Fruit fly (Drosophila melanogaster): ENCODE measurements around the gene CG31342.

DNA sequence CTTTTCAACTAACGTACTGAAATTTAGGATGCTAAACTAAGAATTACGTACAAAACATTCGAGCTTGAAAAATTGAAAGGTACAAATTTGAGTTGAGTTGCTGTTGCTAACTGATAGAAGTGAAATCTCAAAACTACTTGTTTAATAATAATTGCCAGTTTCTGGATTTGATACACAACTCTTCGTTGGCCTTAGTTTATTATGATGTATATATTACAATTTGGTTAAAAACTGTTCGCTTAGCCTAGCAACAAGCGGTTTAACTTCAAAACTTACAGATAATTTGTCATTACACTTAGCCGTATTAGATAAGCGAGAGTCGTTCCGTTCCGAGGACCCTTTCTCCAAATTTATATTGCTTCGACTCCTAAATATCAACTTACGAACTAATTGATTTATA is 18.2 kb upstream of the CG31342 start, which contains the start of the genes CG14384 and grsm:
- TF ChIP-seq psq (optimal IDR thresholded peaks at IDR 0.05), result no peak
- TF ChIP-seq pan (optimal IDR thresholded peaks at IDR 0.05), result no peak
- TF ChIP-seq CG8478 (optimal IDR thresholded peaks at IDR 0.05), result no peak
- TF ChIP-seq EcR (GFP tag; optimal IDR thresholded peaks at IDR 0.05), result no peak

All from whole organism.